Worm (Caenorhabditis elegans) whole organism, L3 larva: ENCODE data around the gene hil-2.

Experiments used
- ama-1 ChIP-seq: fragments of 150-350 bp; optimal IDR thresholded peaks from 2 replicates; lab custom pipeline; 2018
- daf-12 ChIP-seq: fragments of 150-350 bp; optimal IDR thresholded peaks from 2 replicates; lab custom pipeline; 2014; ENCODE audit warnings: missing biosample characterization, missing genetic modification reagents, missing genetic modification characterization
- elt-1 ChIP-seq: fragments of 150-350 bp; optimal IDR thresholded peaks from 2 replicates; lab custom pipeline; 2014; ENCODE audit warnings: missing biosample characterization, missing genetic modification characterization
- fkh-10 ChIP-seq: sonication (generic microtip); optimal IDR thresholded peaks from 2 replicates; lab custom pipeline; 2017; ENCODE audit warnings: missing biosample characterization, missing genetic modification reagents, missing genetic modification characterization
- nhr-12 ChIP-seq: fragments of 150-350 bp; optimal IDR thresholded peaks from 2 replicates; lab custom pipeline; 2014; ENCODE audit warnings: missing biosample characterization, missing genetic modification characterization
- nhr-25 ChIP-seq: sonication (generic microtip); optimal IDR thresholded peaks from 2 replicates; lab custom pipeline; 2017; ENCODE audit warnings: missing biosample characterization, missing genetic modification characterization
- nhr-28 ChIP-seq: fragments of 150-350 bp; optimal IDR thresholded peaks from 2 replicates; lab custom pipeline; 2014; ENCODE audit warnings: missing biosample characterization, missing genetic modification characterization
- nhr-77 ChIP-seq: fragments of 150-350 bp; optimal IDR thresholded peaks from 2 replicates; lab custom pipeline; 2014; ENCODE audit warnings: missing biosample characterization, missing genetic modification characterization
- snpc-4 ChIP-seq: fragments of 150-350 bp; optimal IDR thresholded peaks from 2 replicates; lab custom pipeline; 2014; ENCODE audit warnings: missing biosample characterization, missing genetic modification characterization
- tbx-2 ChIP-seq: sonication (generic microtip); optimal IDR thresholded peaks from 2 replicates; lab custom pipeline; 2016; ENCODE audit warnings: mild to moderate bottlenecking, missing genetic modification characterization, missing compliant biosample characterization

- TF ChIP-seq nhr-12 (tag; lab: Kevin White, UChicago) (no peak), elt-1 (tag; lab: Kevin White, UChicago) (no peak), nhr-77 (tag; lab: Kevin White, UChicago) (no peak), fkh-10 (GFP tag; lab: Kevin White, UChicago) (no peak), nhr-28 (tag; lab: Kevin White, UChicago) (no peak), tbx-2 (tag; lab: Kevin White, UChicago) (no peak), snpc-4 (no peak), nhr-25 (no peak), ama-1 (lab: Kevin White, UChicago) (no peak), daf-12 (tag; lab: Kevin White, UChicago) (no peak)
These were observed 39.9 kb downstream of the hil-2 start, which contains the start of gene blos-2 for ce11 chrIV:6333915-6334314.
